Worm (Caenorhabditis elegans) whole organism, late embryonic: Measurements from ENCODE around the gene F20B10.3.

Source experiments
- K09A11.1 ChIP-seq: sonication (generic microtip); optimal IDR thresholded peaks from 2 replicates; lab custom pipeline; 2017; ENCODE audit warnings: antibody characterized with exemption, mild to moderate bottlenecking, missing genetic modification characterization, missing compliant biosample characterization; ENCODE audit not compliant: insufficient read depth
- ama-1 ChIP-seq: fragments of 150-350 bp; optimal IDR thresholded peaks from 2 replicates; lab custom pipeline; 2014
- dmd-4 ChIP-seq: sonication (generic microtip); optimal IDR thresholded peaks from 2 replicates; lab custom pipeline; 2016; ENCODE audit warnings: borderline replicate concordance, missing genetic modification characterization, missing compliant biosample characterization
- ets-4 ChIP-seq: sonication (generic microtip); optimal IDR thresholded peaks from 2 replicates; lab custom pipeline; 2016; ENCODE audit warnings: missing genetic modification characterization, missing compliant biosample characterization
- hlh-15 ChIP-seq: sonication (generic microtip); optimal IDR thresholded peaks from 2 replicates; lab custom pipeline; 2016; ENCODE audit warnings: missing genetic modification characterization, missing compliant biosample characterization
- hlh-8 ChIP-seq: sonication (generic microtip); optimal IDR thresholded peaks from 2 replicates; lab custom pipeline; 2016; ENCODE audit warnings: missing genotype, missing genetic modification characterization, missing compliant biosample characterization
- nhr-11 ChIP-seq: fragments of 150-350 bp; optimal IDR thresholded peaks from 2 replicates; lab custom pipeline; 2014; ENCODE audit warnings: missing biosample characterization, missing genetic modification characterization
- pat-9 ChIP-seq: fragments of 200-800 bp; sonication (Bioruptor generic); optimal IDR thresholded peaks from 2 replicates; lab custom pipeline; 2018; ENCODE audit warnings: mild to moderate bottlenecking, missing genetic modification characterization, moderate library complexity, missing compliant biosample characterization
- pha-4 ChIP-seq: fragments of 150-350 bp; optimal IDR thresholded peaks from 2 replicates; lab custom pipeline; 2018; ENCODE audit warnings: missing biosample characterization, missing genetic modification reagents, missing genetic modification characterization
- pqm-1 ChIP-seq: sonication (generic microtip); optimal IDR thresholded peaks from 2 replicates; lab custom pipeline; 2016; ENCODE audit warnings: missing genetic modification characterization, missing compliant biosample characterization
- zip-5 ChIP-seq: sonication (generic microtip); optimal IDR thresholded peaks from 2 replicates; lab custom pipeline; 2016; ENCODE audit warnings: missing genetic modification characterization, missing compliant biosample characterization

DNA sequence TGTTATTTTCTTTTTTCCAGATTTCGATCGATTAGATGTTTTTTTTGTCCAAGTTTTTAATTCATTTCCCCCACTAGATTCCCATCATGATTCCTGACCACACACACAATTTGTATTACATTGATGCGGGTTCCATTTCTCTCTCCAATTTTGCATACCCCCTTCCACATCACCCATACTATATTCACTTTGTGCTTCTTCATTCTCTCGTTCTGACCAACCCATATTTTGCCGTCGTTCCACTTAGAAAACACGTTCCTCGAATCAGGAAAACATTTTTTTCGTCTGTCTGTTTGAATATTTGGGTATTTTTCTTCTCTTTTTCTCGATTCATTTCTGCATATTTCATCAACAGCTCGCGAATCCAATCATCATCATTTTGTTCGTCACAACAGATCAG is 39.4 kb downstream of the F20B10.3 start:
- TF ChIP-seq nhr-11 (tag; lab: Kevin White, UChicago) (no peak), ets-4 (tag; lab: Kevin White, UChicago) (no peak), hlh-8 (no peak), hlh-15 (tag; lab: Kevin White, UChicago) (no peak), ama-1 (lab: Kevin White, UChicago) (no peak), pat-9 (tag; lab: Kevin White, UChicago) (no peak), zip-5 (tag; lab: Kevin White, UChicago) (no peak), pha-4 (tag; lab: Kevin White, UChicago) (no peak), dmd-4 (tag; lab: Kevin White, UChicago) (no peak), K09A11.1 (tag; lab: Kevin White, UChicago) (no peak), pqm-1 (tag; lab: Kevin White, UChicago) (no peak)
